Fruit fly (Drosophila melanogaster) whole organism, embryonic: ENCODE measurements around the gene CG10512.

Source experiments
- Antp ChIP-seq: fragments of 200-800 bp; sonication (Bioruptor generic); optimal IDR thresholded peaks from 3 replicates; lab custom pipeline; 2016; ENCODE audit warnings: missing biosample characterization, missing genetic modification characterization
- CG1603 ChIP-seq: fragments of 200-800 bp; sonication (Bioruptor generic); optimal IDR thresholded peaks from 2 replicates; lab custom pipeline; 2019; ENCODE audit warnings: missing biosample characterization, mild to moderate bottlenecking, missing genetic modification characterization, moderate library complexity
- Fer1 ChIP-seq: fragments of 200-800 bp; sonication (Bioruptor generic); optimal IDR thresholded peaks from 2 replicates; lab custom pipeline; 2017; ENCODE audit warnings: missing biosample characterization, mild to moderate bottlenecking, missing genetic modification characterization
- Hand ChIP-seq: fragments of 200-800 bp; sonication (Bioruptor generic); optimal IDR thresholded peaks from 2 replicates; lab custom pipeline; 2017; ENCODE audit warnings: mild to moderate bottlenecking, missing biosample characterization, missing genetic modification reagents, missing genetic modification characterization
- Hr39 ChIP-seq: fragments of >200 bp; optimal IDR thresholded peaks from 2 replicates; lab custom pipeline; 2017
- NfI ChIP-seq: fragments of 200-800 bp; sonication (Bioruptor generic); optimal IDR thresholded peaks from 3 replicates; lab custom pipeline; 2018; ENCODE audit warnings: missing biosample characterization, mild to moderate bottlenecking, missing genetic modification characterization, moderate library complexity
- fu2 ChIP-seq: fragments of 200-800 bp; sonication (Bioruptor generic); optimal IDR thresholded peaks from 2 replicates; lab custom pipeline; 2016; ENCODE audit warnings: missing biosample characterization, missing genetic modification characterization
- ken ChIP-seq: fragments of 200-800 bp; sonication (Bioruptor generic); IDR thresholded peaks from 3 replicates; pipeline ENCODE4 v1.3.6; 2022; ENCODE audit warnings: missing biosample characterization, missing genetic modification characterization
- psq ChIP-seq: fragments of 200-800 bp; sonication (Bioruptor generic); optimal IDR thresholded peaks from 2 replicates; lab custom pipeline; 2017; ENCODE audit warnings: missing biosample characterization, missing genetic modification characterization
- usp ChIP-seq: fragments of >200 bp; optimal IDR thresholded peaks from 2 replicates; lab custom pipeline; 2017; ENCODE audit warnings: missing biosample characterization, missing genetic modification characterization

DNA sequence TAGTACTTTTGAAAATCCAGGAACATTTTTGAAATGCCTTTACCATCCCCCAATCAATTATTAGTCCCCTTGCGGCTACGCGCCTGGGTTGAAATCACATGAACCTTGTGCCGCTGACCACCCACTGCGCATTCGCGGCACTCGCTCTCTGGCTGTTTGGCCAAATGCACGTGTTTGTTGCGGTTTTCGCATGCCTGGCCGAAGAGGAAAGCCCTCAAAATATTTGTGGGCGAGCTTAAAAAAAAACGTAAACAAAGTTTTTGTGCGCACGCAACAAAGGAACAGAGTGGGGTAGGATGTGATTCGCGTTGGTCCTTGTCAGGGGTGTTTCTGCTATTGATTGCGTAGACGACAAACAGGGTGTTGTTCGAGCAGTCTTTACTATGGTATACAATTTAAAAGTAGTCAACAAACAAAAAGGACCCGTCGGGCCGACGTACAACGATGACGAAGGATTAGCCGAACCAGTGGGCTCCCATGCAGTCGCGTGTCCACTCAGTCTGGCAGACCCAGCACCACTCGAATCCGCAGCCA, 8.3 kb upstream of the CG10512 start:
- TF ChIP-seq psq (GFP tag; lab: Kevin White, UChicago) (no peak), Fer1 (GFP tag; lab: Kevin White, UChicago) (no peak), Hr39 (lab: Kevin White, UChicago) (no peak), ken (no peak), Hand (no peak), usp (GFP tag; lab: Kevin White, UChicago) (no peak), NfI (GFP tag; lab: Kevin White, UChicago) (no peak), fu2 (GFP tag; lab: Kevin White, UChicago) (no peak), Antp (no peak), CG1603 (tag; lab: Kevin White, UChicago) (no peak)
